Worm (Caenorhabditis elegans) whole organism, late embryonic: ENCODE measurements around the gene spig-9.

Experiments used
- F13H6.1 ChIP-seq: sonication (generic microtip); optimal IDR thresholded peaks from 2 replicates; lab custom pipeline; 2016; ENCODE audit warnings: missing genetic modification characterization, missing compliant biosample characterization
- dve-1 ChIP-seq: sonication (generic microtip); optimal IDR thresholded peaks from 2 replicates; lab custom pipeline; 2017; ENCODE audit warnings: antibody characterized with exemption, mild to moderate bottlenecking, missing genetic modification characterization, missing compliant biosample characterization

ce11 chrV:13659219-13659618, 47.5 kb upstream of the spig-9 start:
- TF ChIP-seq dve-1 (tag; lab: Kevin White, UChicago) (no peak), F13H6.1 (tag; lab: Kevin White, UChicago) (no peak)
